Worm (Caenorhabditis elegans) whole organism, L4 larva: Measurements from ENCODE around the gene R09A8.2.

Source experiments
- ZK546.5 ChIP-seq, 2 experiments: sonication (generic microtip); optimal IDR thresholded peaks; 2 replicates each; lab custom pipeline; 2017; ENCODE audit warnings: missing biosample characterization in 2 of 2, missing genetic modification characterization in 2 of 2
- ces-1 ChIP-seq: fragments of 150-350 bp; sonication (generic microtip); optimal IDR thresholded peaks from 4 replicates; lab custom pipeline; 2014; ENCODE audit warnings: missing biosample characterization, missing genetic modification reagents, missing genetic modification characterization
- dmd-6 ChIP-seq: fragments of 200-800 bp; sonication (Bioruptor generic); IDR thresholded peaks from 2 replicates; pipeline ENCODE4 v1.3.6; 2022; ENCODE audit warnings: missing genetic modification reagents, missing genetic modification characterization, missing compliant biosample characterization
- hlh-30 ChIP-seq: sonication (generic microtip); optimal IDR thresholded peaks from 2 replicates; lab custom pipeline; 2017; ENCODE audit warnings: antibody characterized with exemption, mild to moderate bottlenecking, missing genetic modification characterization, missing compliant biosample characterization; ENCODE audit not compliant: insufficient read depth
- madf-9 ChIP-seq: fragments of 200-800 bp; sonication (Bioruptor generic); conservative IDR thresholded peaks from 2 replicates; pipeline ENCODE4 v1.3.6; 2022; ENCODE audit warnings: missing genetic modification reagents, missing genetic modification characterization, missing compliant biosample characterization
- nhr-6 ChIP-seq: fragments of 150-350 bp; optimal IDR thresholded peaks from 2 replicates; lab custom pipeline; 2014; ENCODE audit warnings: missing biosample characterization, missing genetic modification characterization
- pha-4 ChIP-seq, 2 experiments: fragments of 150-350 bp in 1 of 2; fragments of 200-800 bp in 1 of 2; sonication (Bioruptor generic) in 1 of 2; IDR thresholded peaks in 1 of 2; optimal IDR thresholded peaks in 1 of 2; 2 replicates each; pipeline versions ENCODE4 v1.3.6 to Lab custom; 2014 to 2022; ENCODE audit warnings: missing genetic modification characterization in 2 of 2, missing genetic modification reagents in 2 of 2, missing biosample characterization in 1 of 2, missing compliant biosample characterization in 1 of 2
- snpc-4 ChIP-seq: fragments of 150-350 bp; optimal IDR thresholded peaks from 2 replicates; lab custom pipeline; 2014; ENCODE audit warnings: missing biosample characterization, missing genetic modification characterization

- no peak for TF ChIP-seq ZK546.5 (tag; optimal IDR thresholded peaks at IDR 0.05; lab: Kevin White, UChicago)
- no peak for TF ChIP-seq ces-1 (GFP tag; lab: Kevin White, UChicago)
- TF ChIP-seq madf-9 = no peak
- TF ChIP-seq hlh-30 (tag; lab: Kevin White, UChicago) = no peak
- TF ChIP-seq snpc-4 = no peak
- no peak for TF ChIP-seq pha-4 (GFP tag; IDR thresholded peaks at IDR 0.05; lab: Robert Waterston, UW)
- TF ChIP-seq pha-4 (tag; optimal IDR thresholded peaks at IDR 0.05; lab: Kevin White, UChicago) = no peak
- no peak for TF ChIP-seq dmd-6 (GFP tag; lab: Robert Waterston, UW)
- no peak for TF ChIP-seq nhr-6 (tag; lab: Kevin White, UChicago)
These were observed 21.2 kb downstream of the R09A8.2 start, which contains the start of gene R09A8.5 for ce11 chrX:12640459-12640858.
